Worm (Caenorhabditis elegans) whole organism, mixed stage, embryonic: ENCODE data around the gene sri-32.
"Not testable (repeated sequence)": the region's sequence is repeated elsewhere in the genome, so short reads cannot be mapped to it uniquely, and the experiment has no call there.

Source experiments
- lsy-2 ChIP-seq: fragments of 150-350 bp; optimal IDR thresholded peaks from 2 replicates; lab custom pipeline; 2014; ENCODE audit warnings: missing biosample characterization, missing genetic modification characterization
- nhr-28 ChIP-seq: fragments of 150-350 bp; optimal IDR thresholded peaks from 2 replicates; lab custom pipeline; 2014; ENCODE audit warnings: missing biosample characterization, missing genetic modification characterization
- snpc-4 ChIP-seq: fragments of 150-350 bp; optimal IDR thresholded peaks from 2 replicates; lab custom pipeline; 2014; ENCODE audit warnings: missing biosample characterization, missing genetic modification characterization

ce11 chrII:3201242-3201641 lies 47.0 kb upstream of the sri-32 start, which contains the start of gene sri-48:
- not testable (repeated sequence) for TF ChIP-seq snpc-4; lsy-2 (tag; lab: Kevin White, UChicago); nhr-28 (tag; lab: Kevin White, UChicago)
